Fruit fly (Drosophila melanogaster) whole organism, wandering third instar larva: ENCODE data around the gene mRpL32.

ENCODE experiments used
- Hr83 ChIP-seq: fragments of 200-300 bp; sonication (Bioruptor generic); optimal IDR thresholded peaks from 2 replicates; lab custom pipeline; 2016; ENCODE audit warnings: missing biosample characterization, mild to moderate bottlenecking, missing genetic modification characterization, moderate library complexity; ENCODE audit not compliant: poor library complexity, severe bottlenecking
- dsf ChIP-seq: sonication (Bioruptor generic); optimal IDR thresholded peaks from 2 replicates; lab custom pipeline; 2016; ENCODE audit warnings: missing biosample characterization, missing genetic modification characterization, borderline replicate concordance
- foxo ChIP-seq, 2 experiments: fragments of 200-800 bp; sonication (Bioruptor generic); optimal IDR thresholded peaks; 2 replicates in 1 of 2; 3 replicates in 1 of 2; lab custom pipeline; 2016 to 2017; ENCODE audit warnings: missing biosample characterization in 2 of 2, missing genetic modification characterization in 2 of 2
- fru ChIP-seq: fragments of 200-800 bp; sonication (Bioruptor generic); optimal IDR thresholded peaks from 3 replicates; lab custom pipeline; 2016; ENCODE audit warnings: missing biosample characterization, mild to moderate bottlenecking, missing genetic modification characterization
- psq ChIP-seq: fragments of 200-800 bp; sonication (Bioruptor generic); optimal IDR thresholded peaks from 3 replicates; lab custom pipeline; 2017; ENCODE audit warnings: missing biosample characterization, mild to moderate bottlenecking, missing genetic modification characterization, moderate library complexity
- usp ChIP-seq: fragments of >200 bp; optimal IDR thresholded peaks from 2 replicates; lab custom pipeline; 2017; ENCODE audit warnings: missing biosample characterization, missing genetic modification characterization

- TF ChIP-seq fru (GFP tag; lab: Kevin White, UChicago), result no peak
- TF ChIP-seq dsf (GFP tag; lab: Kevin White, UChicago), result no peak
- no peak for TF ChIP-seq psq
- TF ChIP-seq usp (GFP tag; lab: Kevin White, UChicago), result no peak
- peak in 1 of 2 experiments; percentile 11 for TF ChIP-seq foxo (GFP tag; optimal IDR thresholded peaks at IDR 0.05; lab: Kevin White, UChicago)
- no peak for TF ChIP-seq Hr83 (GFP tag; lab: Kevin White, UChicago)
These were observed 34.9 kb downstream of the mRpL32 start for dm6 chr3R:31287522-31287921.
